Fruit fly (Drosophila melanogaster) whole organism, embryonic: Measurements from ENCODE around the gene CG31855.

Experiments used
- Asciz ChIP-seq: fragments of 200-800 bp; sonication (Bioruptor generic); optimal IDR thresholded peaks from 2 replicates; lab custom pipeline; 2017; ENCODE audit warnings: missing biosample characterization, mild to moderate bottlenecking, missing genetic modification characterization, missing genetic modification reagents
- Atf3 ChIP-seq: fragments of 200-800 bp; sonication (Bioruptor generic); optimal IDR thresholded peaks from 3 replicates; lab custom pipeline; 2016; ENCODE audit warnings: missing biosample characterization, missing genetic modification characterization
- Awh ChIP-seq: fragments of 200-800 bp; sonication (Bioruptor generic); IDR thresholded peaks from 2 replicates; pipeline ENCODE4, ENCODE4 v1.3.6; 2022; ENCODE audit warnings: missing biosample characterization, missing genetic modification characterization
- Bdp1 ChIP-seq: fragments of 200-800 bp; sonication (Bioruptor generic); optimal IDR thresholded peaks from 3 replicates; lab custom pipeline; 2016; ENCODE audit warnings: missing biosample characterization, missing genetic modification characterization
- CG10543 ChIP-seq: fragments of 200-800 bp; sonication (Bioruptor generic); optimal IDR thresholded peaks from 3 replicates; lab custom pipeline; 2017; ENCODE audit warnings: missing biosample characterization, mild to moderate bottlenecking, missing genetic modification characterization, moderate library complexity
- CG11085 ChIP-seq: fragments of 200-800 bp; sonication (Bioruptor generic); IDR thresholded peaks from 2 replicates; pipeline ENCODE4 v1.3.6; 2022; ENCODE audit warnings: missing biosample characterization, missing genetic modification characterization
- CG11456 ChIP-seq: fragments of 200-800 bp; sonication (Bioruptor generic); IDR thresholded peaks from 3 replicates; pipeline ENCODE4 v1.3.6; 2022; ENCODE audit warnings: missing biosample characterization, missing genetic modification characterization
- CG17361 ChIP-seq: fragments of 200-800 bp; sonication (Bioruptor generic); IDR thresholded peaks from 3 replicates; pipeline ENCODE4 v1.3.6; 2022; ENCODE audit warnings: missing biosample characterization, missing genetic modification characterization
- CG1832 ChIP-seq: fragments of 200-800 bp; sonication (Bioruptor generic); optimal IDR thresholded peaks from 2 replicates; lab custom pipeline; 2017; ENCODE audit warnings: missing biosample characterization, mild to moderate bottlenecking, missing genetic modification characterization, inconsistent platforms
- CG18476 ChIP-seq: fragments of 200-800 bp; sonication (Bioruptor generic); optimal IDR thresholded peaks from 2 replicates; lab custom pipeline; 2016; ENCODE audit warnings: missing biosample characterization, mild to moderate bottlenecking, missing genetic modification characterization
- CG2120 ChIP-seq: fragments of 200-800 bp; sonication (Bioruptor generic); optimal IDR thresholded peaks from 3 replicates; lab custom pipeline; 2016; ENCODE audit warnings: missing biosample characterization, missing genetic modification characterization
- CG2199 ChIP-seq: fragments of 200-800 bp; sonication (Bioruptor generic); IDR thresholded peaks from 3 replicates; pipeline ENCODE4 v1.3.6; 2022; ENCODE audit warnings: missing biosample characterization, missing genetic modification characterization
- CG32532 ChIP-seq: fragments of 200-800 bp; sonication (Bioruptor generic); IDR thresholded peaks from 2 replicates; pipeline ENCODE4 v1.3.6; 2022; ENCODE audit warnings: missing biosample characterization, missing genetic modification characterization
- CG34224 ChIP-seq: fragments of 200-800 bp; sonication (Bioruptor generic); IDR thresholded peaks from 3 replicates; pipeline ENCODE4 v1.3.6; 2022; ENCODE audit warnings: missing biosample characterization, missing genetic modification characterization; ENCODE audit not compliant: partially characterized antibody
- CG43689 ChIP-seq: fragments of 200-800 bp; sonication (Bioruptor generic); IDR thresholded peaks from 2 replicates; pipeline ENCODE4 v1.3.6; 2022; ENCODE audit warnings: missing biosample characterization, missing genetic modification characterization
- CG4617 ChIP-seq: fragments of 200-800 bp; sonication (Bioruptor generic); optimal IDR thresholded peaks from 3 replicates; lab custom pipeline; 2016; ENCODE audit warnings: missing biosample characterization, missing genetic modification characterization, borderline replicate concordance
- CG6689 ChIP-seq: fragments of 200-800 bp; sonication (Bioruptor generic); IDR thresholded peaks from 2 replicates; pipeline ENCODE4 v1.3.6; 2022; ENCODE audit warnings: missing biosample characterization, missing genetic modification characterization
- CG6854 ChIP-seq: fragments of 200-800 bp; sonication (Bioruptor generic); optimal IDR thresholded peaks from 3 replicates; lab custom pipeline; 2017; ENCODE audit warnings: missing biosample characterization, mild to moderate bottlenecking, missing genetic modification characterization
- CG8089 ChIP-seq: fragments of 200-800 bp; sonication (Bioruptor generic); optimal IDR thresholded peaks from 3 replicates; lab custom pipeline; 2016; ENCODE audit warnings: missing biosample characterization, missing genetic modification characterization
- CG8359 ChIP-seq: fragments of 200-800 bp; sonication (Bioruptor generic); optimal IDR thresholded peaks from 2 replicates; lab custom pipeline; 2017; ENCODE audit warnings: missing biosample characterization, mild to moderate bottlenecking, missing genetic modification characterization, borderline replicate concordance
- CG9437 ChIP-seq: fragments of 200-800 bp; sonication (Bioruptor generic); optimal IDR thresholded peaks from 2 replicates; lab custom pipeline; 2018; ENCODE audit warnings: missing biosample characterization, mild to moderate bottlenecking, missing genetic modification characterization
- CTCF ChIP-seq: fragments of 200-800 bp; sonication (Bioruptor generic); optimal IDR thresholded peaks from 2 replicates; lab custom pipeline; 2017; ENCODE audit warnings: missing biosample characterization, mild to moderate bottlenecking, missing genetic modification characterization, moderate library complexity
- Camta ChIP-seq: fragments of 200-800 bp; sonication (Bioruptor generic); optimal IDR thresholded peaks from 2 replicates; lab custom pipeline; 2016; ENCODE audit warnings: missing biosample characterization, missing genetic modification characterization
- Chrac-16 ChIP-seq: fragments of 200-800 bp; sonication (Bioruptor generic); optimal IDR thresholded peaks from 3 replicates; lab custom pipeline; 2016; ENCODE audit warnings: missing biosample characterization, missing genetic modification characterization
- Dfd ChIP-seq, 2 experiments: fragments of >200 bp; optimal IDR thresholded peaks; 2 replicates each; lab custom pipeline; 2017; ENCODE audit warnings: missing biosample characterization in 2 of 2, missing genetic modification characterization in 2 of 2
- Ets97D ChIP-seq: fragments of 200-800 bp; sonication (Bioruptor generic); optimal IDR thresholded peaks from 3 replicates; lab custom pipeline; 2016; ENCODE audit warnings: missing biosample characterization, missing genetic modification characterization
- Gug ChIP-seq: fragments of 200-800 bp; sonication (Bioruptor generic); IDR thresholded peaks from 4 replicates; pipeline ENCODE4 v1.3.6; 2022; ENCODE audit warnings: missing biosample characterization, missing genetic modification characterization
- H15 ChIP-seq: fragments of 200-800 bp; sonication (Bioruptor generic); IDR thresholded peaks from 3 replicates; pipeline ENCODE4 v1.3.6; 2022; ENCODE audit warnings: missing biosample characterization, missing genetic modification characterization
- HLHmδ ChIP-seq: fragments of 200-800 bp; sonication (Bioruptor generic); optimal IDR thresholded peaks from 2 replicates; lab custom pipeline; 2018; ENCODE audit warnings: missing biosample characterization, mild to moderate bottlenecking, missing genetic modification characterization, moderate library complexity
- Hey ChIP-seq: fragments of 200-800 bp; sonication (Bioruptor generic); optimal IDR thresholded peaks from 3 replicates; lab custom pipeline; 2018; ENCODE audit warnings: missing biosample characterization, mild to moderate bottlenecking, missing genetic modification characterization
- MBD-R2 ChIP-seq: fragments of 200-800 bp; sonication (Bioruptor generic); IDR thresholded peaks from 2 replicates; pipeline ENCODE4 v1.3.6; 2022; ENCODE audit warnings: missing biosample characterization, missing genetic modification characterization
- MESR4 ChIP-seq: fragments of 200-800 bp; sonication (Bioruptor generic); optimal IDR thresholded peaks from 2 replicates; lab custom pipeline; 2018; ENCODE audit warnings: missing biosample characterization, mild to moderate bottlenecking, missing genetic modification characterization, moderate library complexity
- Meics ChIP-seq: fragments of 200-800 bp; sonication (Bioruptor generic); optimal IDR thresholded peaks from 2 replicates; lab custom pipeline; 2017; ENCODE audit warnings: missing biosample characterization, mild to moderate bottlenecking, missing genetic modification characterization
- Nf-YC ChIP-seq: fragments of 200-800 bp; optimal IDR thresholded peaks from 3 replicates; lab custom pipeline; 2019; ENCODE audit warnings: missing biosample characterization, mild to moderate bottlenecking, missing genetic modification characterization, moderate library complexity
- Sox100B ChIP-seq: fragments of 200-800 bp; sonication (Bioruptor generic); optimal IDR thresholded peaks from 3 replicates; lab custom pipeline; 2018; ENCODE audit warnings: missing biosample characterization, mild to moderate bottlenecking, missing genetic modification characterization
- Tbp ChIP-seq: fragments of >200 bp; optimal IDR thresholded peaks from 2 replicates; lab custom pipeline; 2018; ENCODE audit warnings: missing biosample characterization, missing genetic modification characterization
- bowl ChIP-seq: fragments of 200-800 bp; sonication (Bioruptor generic); IDR thresholded peaks from 2 replicates; pipeline ENCODE4 v1.3.6; 2022; ENCODE audit warnings: missing biosample characterization, missing genetic modification characterization
- btn ChIP-seq: fragments of 200-800 bp; sonication (Bioruptor generic); optimal IDR thresholded peaks from 2 replicates; lab custom pipeline; 2016; ENCODE audit warnings: missing biosample characterization, missing genetic modification characterization
- chn ChIP-seq: fragments of 200-800 bp; sonication (Bioruptor generic); optimal IDR thresholded peaks from 2 replicates; lab custom pipeline; 2016; ENCODE audit warnings: missing biosample characterization, missing genetic modification characterization
- eve ChIP-seq, 2 experiments: fragments of >200 bp; optimal IDR thresholded peaks; 2 replicates each; lab custom pipeline; 2017; ENCODE audit warnings: missing biosample characterization in 2 of 2, missing genetic modification characterization in 2 of 2
- eyg ChIP-seq: fragments of 200-800 bp; sonication (Bioruptor generic); optimal IDR thresholded peaks from 3 replicates; lab custom pipeline; 2016; ENCODE audit warnings: missing biosample characterization, missing genetic modification characterization
- fd64A ChIP-seq: fragments of 200-800 bp; sonication (Bioruptor generic); optimal IDR thresholded peaks from 3 replicates; lab custom pipeline; 2018; ENCODE audit warnings: missing biosample characterization, mild to moderate bottlenecking, missing genetic modification characterization
- fru ChIP-seq: fragments of >200 bp; optimal IDR thresholded peaks from 2 replicates; lab custom pipeline; 2017
- grn ChIP-seq: fragments of 200-800 bp; sonication (Bioruptor generic); optimal IDR thresholded peaks from 3 replicates; lab custom pipeline; 2017; ENCODE audit warnings: missing biosample characterization, missing genetic modification characterization
- gsb ChIP-seq: fragments of 200-800 bp; sonication (Bioruptor generic); IDR thresholded peaks from 2 replicates; pipeline ENCODE4 v1.3.6; 2022; ENCODE audit warnings: missing biosample characterization, missing genetic modification characterization
- ind ChIP-seq: fragments of 200-800 bp; sonication (Bioruptor generic); optimal IDR thresholded peaks from 3 replicates; lab custom pipeline; 2016; ENCODE audit warnings: missing biosample characterization, missing genetic modification characterization
- pfk ChIP-seq: fragments of 200-800 bp; sonication (Bioruptor generic); optimal IDR thresholded peaks from 2 replicates; lab custom pipeline; 2018; ENCODE audit warnings: missing biosample characterization, mild to moderate bottlenecking, missing genetic modification characterization, moderate library complexity
- psq ChIP-seq: fragments of 200-800 bp; sonication (Bioruptor generic); optimal IDR thresholded peaks from 2 replicates; lab custom pipeline; 2017; ENCODE audit warnings: missing biosample characterization, missing genetic modification characterization
- scrt ChIP-seq: fragments of 200-800 bp; sonication (Bioruptor generic); optimal IDR thresholded peaks from 2 replicates; lab custom pipeline; 2018; ENCODE audit warnings: missing biosample characterization, mild to moderate bottlenecking, missing genetic modification characterization, moderate library complexity
- stc ChIP-seq: fragments of 200-800 bp; sonication (Bioruptor generic); IDR thresholded peaks from 2 replicates; pipeline ENCODE4 v1.3.6; 2022; ENCODE audit warnings: missing biosample characterization, missing genetic modification characterization
- tap ChIP-seq: fragments of 200-800 bp; optimal IDR thresholded peaks from 3 replicates; lab custom pipeline; 2019; ENCODE audit warnings: missing biosample characterization, mild to moderate bottlenecking, missing genetic modification characterization, moderate library complexity
- tup ChIP-seq: fragments of 200-800 bp; sonication (Bioruptor generic); optimal IDR thresholded peaks from 2 replicates; lab custom pipeline; 2016; ENCODE audit warnings: missing biosample characterization, mild to moderate bottlenecking, missing genetic modification characterization, moderate library complexity

The CG31855 gene

dm6 chr2L:13347473-13347872 lies 21.5 kb upstream of the CG31855 start, which contains the start of gene CG16826:
Gene CG16826, plus strand, starts transcription at chr2L:13347773.
- no peak for TF ChIP-seq tup (GFP tag; lab: Kevin White, UChicago)
- no peak for TF ChIP-seq Ets97D (GFP tag; lab: Kevin White, UChicago)
- TF ChIP-seq CG10543: no peak
- no peak for TF ChIP-seq Chrac-16 (GFP tag; lab: Kevin White, UChicago)
- TF ChIP-seq HLHmδ (GFP tag; lab: Kevin White, UChicago): no peak
- TF ChIP-seq pfk (GFP tag; lab: Kevin White, UChicago): no peak
- no peak for TF ChIP-seq chn
- TF ChIP-seq MBD-R2: no peak
- TF ChIP-seq CG2120 (GFP tag; lab: Kevin White, UChicago): no peak
- TF ChIP-seq CG8089 (GFP tag; lab: Kevin White, UChicago): no peak
- TF ChIP-seq bowl (GFP tag; lab: Robert Waterston, UW): no peak
- no peak for TF ChIP-seq psq (GFP tag; lab: Kevin White, UChicago)
- no peak for TF ChIP-seq Nf-YC (tag; lab: Kevin White, UChicago)
- TF ChIP-seq grn (GFP tag; lab: Kevin White, UChicago): no peak
- no peak for TF ChIP-seq CG1832 (GFP tag; lab: Kevin White, UChicago)
- no peak for TF ChIP-seq CG11085 (GFP tag; lab: Robert Waterston, UW)
- TF ChIP-seq CG8359 (GFP tag; lab: Kevin White, UChicago): no peak
- TF ChIP-seq stc (GFP tag; lab: Robert Waterston, UW): no peak
- TF ChIP-seq eve (GFP tag; optimal IDR thresholded peaks at IDR 0.05; lab: Kevin White, UChicago): no peak

DNA sequence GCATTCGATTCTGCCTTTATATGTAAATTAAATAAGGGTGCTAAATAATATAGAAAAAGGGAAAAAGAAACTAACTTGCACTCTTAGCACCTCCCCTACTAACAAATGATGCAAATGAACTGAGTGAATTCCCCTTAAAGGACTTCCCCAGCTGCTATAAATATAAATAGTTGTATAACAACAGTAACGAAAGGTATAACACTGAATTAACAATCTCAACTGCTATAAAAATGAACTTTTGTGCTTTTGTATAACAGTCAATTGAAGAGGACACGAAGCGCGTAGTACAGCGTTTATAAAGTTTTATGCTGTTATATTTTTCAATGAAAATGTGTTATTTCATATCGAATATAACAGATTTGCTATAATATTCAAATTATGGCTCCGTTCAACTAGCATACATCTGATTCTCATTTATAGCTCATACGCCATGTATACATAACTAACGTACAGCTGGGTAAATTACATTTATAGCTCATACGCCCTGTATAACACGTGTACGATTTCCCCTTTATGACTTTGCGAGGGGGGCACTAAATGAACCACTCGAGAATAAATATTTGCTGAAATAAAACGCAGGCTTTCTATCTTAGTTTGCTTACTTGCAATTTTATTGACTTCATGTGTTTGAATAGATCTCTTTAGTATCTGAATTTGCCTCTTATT lies 19.6 kb upstream of the CG31855 start:
- no peak for TF ChIP-seq CG17361 (GFP tag; lab: Robert Waterston, UW)
- no peak for TF ChIP-seq btn (GFP tag; lab: Kevin White, UChicago)
- TF ChIP-seq Meics (GFP tag; lab: Kevin White, UChicago): no peak
- TF ChIP-seq scrt: no peak
- peak; percentile 36 for TF ChIP-seq tap (tag; lab: Kevin White, UChicago)
- TF ChIP-seq CG32532: 0 out of 2 replicates have a peak, but pooled peaks have one; percentile 7
- no peak for TF ChIP-seq CG11456 (GFP tag; lab: Robert Waterston, UW)
- TF ChIP-seq eyg (GFP tag; lab: Kevin White, UChicago): no peak
- no peak for TF ChIP-seq ind (GFP tag; lab: Kevin White, UChicago)
- TF ChIP-seq Hey (tag; lab: Kevin White, UChicago): no peak
- TF ChIP-seq Tbp: no peak
- TF ChIP-seq CG43689 (GFP tag; lab: Robert Waterston, UW): no peak
- TF ChIP-seq CG18476 (GFP tag; lab: Kevin White, UChicago): no peak
- TF ChIP-seq CG9437 (GFP tag; lab: Kevin White, UChicago): peak; percentile 1
- no peak for TF ChIP-seq H15 (GFP tag; lab: Robert Waterston, UW)
- TF ChIP-seq CG34224 (GFP tag; lab: Robert Waterston, UW): no peak
- no peak for TF ChIP-seq CG2199 (GFP tag; lab: Robert Waterston, UW)
- TF ChIP-seq Asciz: peak; percentile 35
- TF ChIP-seq Awh (GFP tag; lab: Robert Waterston, UW): 0 out of 2 replicates have a peak, but pooled peaks have one; percentile 17
- TF ChIP-seq fd64A (GFP tag; lab: Kevin White, UChicago): peak; percentile 29
- no peak for TF ChIP-seq Dfd (GFP tag; optimal IDR thresholded peaks at IDR 0.05; lab: Kevin White, UChicago)
- TF ChIP-seq CTCF (GFP tag; lab: Kevin White, UChicago): peak; percentile 47
- TF ChIP-seq gsb: no peak
- peak; percentile 23 for TF ChIP-seq CG6854 (GFP tag; lab: Kevin White, UChicago)
- no peak for TF ChIP-seq fru
- TF ChIP-seq Atf3: no peak
- no peak for TF ChIP-seq Camta (GFP tag; lab: Kevin White, UChicago)
- TF ChIP-seq Bdp1 (GFP tag; lab: Kevin White, UChicago): no peak
- peak; percentile 43 for TF ChIP-seq Sox100B
- no peak for TF ChIP-seq MESR4 (GFP tag; lab: Kevin White, UChicago)
- TF ChIP-seq CG6689: no peak
- no peak for TF ChIP-seq Gug
- no peak for TF ChIP-seq CG4617 (GFP tag; lab: Kevin White, UChicago)
